Worm (Caenorhabditis elegans) whole organism, mixed stage, embryonic: Measurements from ENCODE around the gene nhr-94.

Experiments
- ces-1 ChIP-seq: fragments of 150-350 bp; optimal IDR thresholded peaks from 2 replicates; lab custom pipeline; 2014; ENCODE audit warnings: missing biosample characterization, missing genetic modification reagents, missing genetic modification characterization
- elt-1 ChIP-seq: sonication (generic microtip); optimal IDR thresholded peaks from 2 replicates; lab custom pipeline; 2017; ENCODE audit warnings: missing genetic modification characterization, mild to moderate bottlenecking, missing compliant biosample characterization, antibody characterized with exemption, moderate library complexity, borderline replicate concordance; ENCODE audit not compliant: insufficient read depth
- flh-1 ChIP-seq: fragments of 200-800 bp; sonication (Bioruptor generic); optimal IDR thresholded peaks from 2 replicates; lab custom pipeline; 2018; ENCODE audit warnings: mild to moderate bottlenecking, missing genetic modification characterization, moderate library complexity, missing compliant biosample characterization
- lin-13 ChIP-seq: fragments of 150-350 bp; optimal IDR thresholded peaks from 2 replicates; lab custom pipeline; 2014; ENCODE audit warnings: missing biosample characterization, missing genetic modification characterization
- lin-32 ChIP-seq: fragments of 200-800 bp; sonication (Bioruptor generic); optimal IDR thresholded peaks from 2 replicates; lab custom pipeline; 2018; ENCODE audit warnings: mild to moderate bottlenecking, missing genetic modification characterization, missing compliant biosample characterization
- lsy-2 ChIP-seq: fragments of 150-350 bp; optimal IDR thresholded peaks from 2 replicates; lab custom pipeline; 2014; ENCODE audit warnings: missing biosample characterization, missing genetic modification characterization
- nhr-237 ChIP-seq: fragments of 150-350 bp; optimal IDR thresholded peaks from 2 replicates; lab custom pipeline; 2014; ENCODE audit warnings: missing biosample characterization, missing genetic modification characterization
- snpc-4 ChIP-seq: fragments of 150-350 bp; optimal IDR thresholded peaks from 2 replicates; lab custom pipeline; 2014; ENCODE audit warnings: missing biosample characterization, missing genetic modification characterization
- unc-39 ChIP-seq: fragments of 150-350 bp; optimal IDR thresholded peaks from 2 replicates; lab custom pipeline; 2014; ENCODE audit warnings: missing biosample characterization, missing genetic modification characterization
- unc-62 ChIP-seq: fragments of 150-350 bp; optimal IDR thresholded peaks from 2 replicates; lab custom pipeline; 2014; ENCODE audit warnings: missing biosample characterization, missing genetic modification reagents, missing genetic modification characterization

ce11 chrV:7639356-7639755 lies 46.8 kb downstream of the nhr-94 start:
- TF ChIP-seq nhr-237, result no peak
- TF ChIP-seq snpc-4, result no peak
- TF ChIP-seq unc-39 (tag; lab: Kevin White, UChicago), result no peak
- no peak for TF ChIP-seq lsy-2
- no peak for TF ChIP-seq elt-1 (tag; lab: Kevin White, UChicago)
- no peak for TF ChIP-seq ces-1 (GFP tag; lab: Kevin White, UChicago)
- TF ChIP-seq lin-32 (GFP tag; lab: Kevin White, UChicago), result no peak
- no peak for TF ChIP-seq flh-1 (GFP tag; lab: Kevin White, UChicago)
- TF ChIP-seq lin-13 (tag; lab: Kevin White, UChicago), result no peak
- TF ChIP-seq unc-62 (GFP tag; lab: Kevin White, UChicago), result no peak
